Worm (Caenorhabditis elegans) whole organism, L3 larva: Measurements from ENCODE around the gene F37A8.2.

Source experiments
- ZK546.5 ChIP-seq: sonication (generic microtip); optimal IDR thresholded peaks from 2 replicates; lab custom pipeline; 2017; ENCODE audit warnings: missing biosample characterization, missing genetic modification characterization
- ama-1 ChIP-seq: fragments of 150-350 bp; optimal IDR thresholded peaks from 2 replicates; lab custom pipeline; 2018
- ceh-16 ChIP-seq: sonication (generic microtip); optimal IDR thresholded peaks from 2 replicates; lab custom pipeline; 2017; ENCODE audit warnings: missing biosample characterization, missing genetic modification characterization
- ceh-28 ChIP-seq: fragments of 150-350 bp; optimal IDR thresholded peaks from 2 replicates; lab custom pipeline; 2014; ENCODE audit warnings: missing biosample characterization, missing genetic modification reagents, missing genetic modification characterization
- elt-1 ChIP-seq: fragments of 150-350 bp; optimal IDR thresholded peaks from 2 replicates; lab custom pipeline; 2014; ENCODE audit warnings: missing biosample characterization, missing genetic modification characterization
- nhr-237 ChIP-seq: fragments of 150-350 bp; optimal IDR thresholded peaks from 2 replicates; lab custom pipeline; 2014; ENCODE audit warnings: missing biosample characterization, missing genetic modification characterization
- pha-4 ChIP-seq: fragments of 150-350 bp; optimal IDR thresholded peaks from 2 replicates; lab custom pipeline; 2014; ENCODE audit warnings: missing biosample characterization, missing genetic modification reagents, missing genetic modification characterization
- unc-62 ChIP-seq: fragments of 150-350 bp; sonication (generic microtip); optimal IDR thresholded peaks from 4 replicates; lab custom pipeline; 2014; ENCODE audit warnings: missing biosample characterization, missing genetic modification reagents, missing genetic modification characterization
- zag-1 ChIP-seq: fragments of 150-350 bp; optimal IDR thresholded peaks from 2 replicates; lab custom pipeline; 2014; ENCODE audit warnings: missing biosample characterization, missing genetic modification characterization
- ztf-11 ChIP-seq: fragments of 150-350 bp; optimal IDR thresholded peaks from 2 replicates; lab custom pipeline; 2014; ENCODE audit warnings: missing biosample characterization, missing genetic modification characterization

DNA sequence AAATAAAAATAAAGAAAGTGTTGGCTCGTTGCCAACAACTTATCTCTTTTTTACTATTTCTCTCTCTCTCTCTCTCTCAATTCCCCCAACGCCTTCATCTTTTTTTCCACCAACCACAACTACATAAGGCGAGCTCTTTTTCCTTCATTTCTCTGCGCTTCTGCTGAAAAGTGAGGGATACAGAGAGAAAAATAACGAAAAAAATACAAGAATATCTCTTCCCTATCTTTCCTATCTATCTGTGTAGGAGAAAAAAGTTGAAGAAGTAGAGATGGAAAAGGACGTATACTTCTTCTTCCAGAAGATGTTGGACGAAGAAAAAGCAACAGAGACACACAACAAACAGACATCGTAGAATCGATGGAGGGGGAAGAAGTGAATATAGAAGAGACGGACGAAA lies 32.5 kb downstream of the F37A8.2 start:
- TF ChIP-seq unc-62 (GFP tag; lab: Kevin White, UChicago), result no peak
- TF ChIP-seq ceh-16 (tag; lab: Kevin White, UChicago), result no peak
- no peak for TF ChIP-seq elt-1 (tag; lab: Kevin White, UChicago)
- no peak for TF ChIP-seq zag-1
- no peak for TF ChIP-seq ama-1
- no peak for TF ChIP-seq nhr-237 (tag; lab: Kevin White, UChicago)
- TF ChIP-seq ceh-28 (tag; lab: Kevin White, UChicago), result no peak
- TF ChIP-seq ztf-11 (tag; lab: Kevin White, UChicago), result no peak
- TF ChIP-seq ZK546.5, result no peak
- TF ChIP-seq pha-4, result no peak
